Fruit fly (Drosophila melanogaster) whole organism, wandering third instar larva: ENCODE results near the gene Sfp24Bc.

ENCODE experiments used
- Hr78 ChIP-seq: fragments of >200 bp; optimal IDR thresholded peaks from 2 replicates; lab custom pipeline; 2017; ENCODE audit warnings: missing biosample characterization, missing genetic modification characterization
- Hr83 ChIP-seq: fragments of 200-300 bp; sonication (Bioruptor generic); optimal IDR thresholded peaks from 2 replicates; lab custom pipeline; 2016; ENCODE audit warnings: missing biosample characterization, mild to moderate bottlenecking, missing genetic modification characterization, moderate library complexity; ENCODE audit not compliant: poor library complexity, severe bottlenecking
- Jra ChIP-seq: sonication (Bioruptor generic); optimal IDR thresholded peaks from 2 replicates; lab custom pipeline; 2016; ENCODE audit warnings: missing biosample characterization, missing genetic modification characterization
- Myc ChIP-seq: fragments of >200 bp; optimal IDR thresholded peaks from 2 replicates; lab custom pipeline; 2017
- Rel ChIP-seq, 2 experiments: fragments of 200-800 bp; sonication (Bioruptor generic) in 1 of 2; optimal IDR thresholded peaks; 2 replicates in 1 of 2; 3 replicates in 1 of 2; lab custom pipeline; 2016 to 2019; ENCODE audit warnings: mild to moderate bottlenecking in 2 of 2, missing biosample characterization in 2 of 2, missing genetic modification characterization in 2 of 2, moderate library complexity in 1 of 2
- Sp1 ChIP-seq: fragments of 200-800 bp; sonication (Bioruptor generic); optimal IDR thresholded peaks from 3 replicates; lab custom pipeline; 2019; ENCODE audit warnings: missing biosample characterization, mild to moderate bottlenecking, missing genetic modification characterization, moderate library complexity
- Vsx2 ChIP-seq: fragments of 200-300, 225-300 bp; sonication (Bioruptor generic); optimal IDR thresholded peaks from 2 replicates; lab custom pipeline; 2018; ENCODE audit warnings: missing biosample characterization, missing genetic modification characterization; ENCODE audit not compliant: partially characterized antibody
- psq ChIP-seq: fragments of 200-800 bp; sonication (Bioruptor generic); optimal IDR thresholded peaks from 3 replicates; lab custom pipeline; 2017; ENCODE audit warnings: missing biosample characterization, mild to moderate bottlenecking, missing genetic modification characterization, moderate library complexity
- usp ChIP-seq: fragments of >200 bp; optimal IDR thresholded peaks from 2 replicates; lab custom pipeline; 2017; ENCODE audit warnings: missing biosample characterization, missing genetic modification characterization

DNA sequence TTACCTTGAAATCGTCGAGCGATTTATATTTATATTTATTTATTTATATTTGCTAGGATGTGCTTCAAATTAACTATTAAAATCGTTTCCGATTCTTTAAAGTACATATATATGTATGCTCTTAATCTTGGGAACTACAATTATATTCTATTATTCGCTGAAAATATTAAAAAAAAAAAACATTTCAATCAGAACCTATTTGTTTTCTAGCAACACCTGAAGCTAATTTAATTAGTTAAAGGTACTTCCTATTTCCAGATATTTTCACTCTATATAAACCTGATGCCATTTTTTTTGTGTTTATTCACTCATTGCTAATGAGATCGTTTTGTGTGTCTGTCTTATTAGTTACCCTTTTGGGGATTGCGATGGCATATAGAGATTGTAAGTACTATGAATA is 30.6 kb upstream of the Sfp24Bc start, which contains the start of gene CG42467:
- TF ChIP-seq Rel (GFP tag; optimal IDR thresholded peaks at IDR 0.05; lab: Kevin White, UChicago) (no peak), Rel (tag; optimal IDR thresholded peaks at IDR 0.05; lab: Kevin White, UChicago) (no peak), Hr78 (GFP tag; lab: Kevin White, UChicago) (no peak), Hr83 (GFP tag; lab: Kevin White, UChicago) (no peak), usp (no peak), Vsx2 (GFP tag; lab: Kevin White, UChicago) (no peak), Myc (lab: Kevin White, UChicago) (no peak), Jra (GFP tag; lab: Kevin White, UChicago) (no peak), Sp1 (no peak), psq (GFP tag; lab: Kevin White, UChicago) (no peak)
